Fruit fly (Drosophila melanogaster): ENCODE results near the gene BI-1.

BI-1 gene

dm6 chr3L:8308891-8309352 is at the start of gene BI-1:
Gene BI-1 (minus strand): TSS chr3L:8308941.
- TF ChIP-seq caup (GFP tag; optimal IDR thresholded peaks at IDR 0.05; ENCODE audit: severe bottlenecking) = peak; percentile 76
- peak; percentile 44 for TF ChIP-seq CG13624 (GFP tag; optimal IDR thresholded peaks at IDR 0.05)
- TF ChIP-seq zen (tag; optimal IDR thresholded peaks at IDR 0.05) = peak; percentile 56
- 0 out of 2 replicates have a peak, but pooled peaks have one; percentile 16 for TF ChIP-seq hbn (GFP tag; IDR thresholded peaks at IDR 0.05; ENCODE audit: partially characterized antibody)
- TF ChIP-seq CG5245 (GFP tag; optimal IDR thresholded peaks at IDR 0.05) = peak; percentile 35
- TF ChIP-seq CG42726 (GFP tag; IDR thresholded peaks at IDR 0.05; ENCODE audit: partially characterized antibody) = no peak
- no peak for TF ChIP-seq schlank (tag; optimal IDR thresholded peaks at IDR 0.05)
- peak; percentile 82 for TF ChIP-seq hkb (optimal IDR thresholded peaks at IDR 0.05)
- no peak for TF ChIP-seq hkb (GFP tag; IDR thresholded peaks at IDR 0.05)
- TF ChIP-seq scrt (GFP tag; optimal IDR thresholded peaks at IDR 0.05) = peak; percentile 67
- TF ChIP-seq CG7963 (GFP tag; IDR thresholded peaks at IDR 0.05; ENCODE audit: partially characterized antibody) = no peak
- TF ChIP-seq CG10147 (GFP tag; optimal IDR thresholded peaks at IDR 0.05) = peak; percentile 83
- no peak for TF ChIP-seq Lim3 (GFP tag; IDR thresholded peaks at IDR 0.05)
- TF ChIP-seq CG4617 (GFP tag; optimal IDR thresholded peaks at IDR 0.05; ENCODE audit: borderline replicate concordance) = peak; percentile 63
- TF ChIP-seq Ptx1 (GFP tag; IDR thresholded peaks at IDR 0.05) = peak; percentile 33
- TF ChIP-seq jigr1 (GFP tag; IDR thresholded peaks at IDR 0.05) = no peak
- TF ChIP-seq CG14860 (GFP tag; IDR thresholded peaks at IDR 0.05; ENCODE audit: partially characterized antibody) = no peak
- no peak for TF ChIP-seq ERR (GFP tag; optimal IDR thresholded peaks at IDR 0.05)
- TF ChIP-seq CG13894 (tag; optimal IDR thresholded peaks at IDR 0.05) = no peak
- TF ChIP-seq ind (GFP tag; optimal IDR thresholded peaks at IDR 0.05) = peak; percentile 65
- peak; percentile 33 for TF ChIP-seq vfl (GFP tag; optimal IDR thresholded peaks at IDR 0.05)
- no peak for TF ChIP-seq CG12071 (GFP tag; optimal IDR thresholded peaks at IDR 0.05)
- TF ChIP-seq Ets97D (GFP tag; optimal IDR thresholded peaks at IDR 0.05) = peak; percentile 9
- TF ChIP-seq cato (GFP tag; optimal IDR thresholded peaks at IDR 0.05; ENCODE audit: borderline replicate concordance) = peak; percentile 19
- TF ChIP-seq CG3847 (GFP tag; IDR thresholded peaks at IDR 0.05) = peak; percentile 84
- peak; percentile 83 for TF ChIP-seq Dp (GFP tag; optimal IDR thresholded peaks at IDR 0.05)
- TF ChIP-seq CG15514 (GFP tag; optimal IDR thresholded peaks at IDR 0.05) = peak; percentile 73
- TF ChIP-seq Lhr (GFP tag; optimal IDR thresholded peaks at IDR 0.05) = peak; percentile 26
- TF ChIP-seq CG10979 (tag; optimal IDR thresholded peaks at IDR 0.05) = peak; percentile 61
- peak; percentile 62; the same call in 2 of the 3 replicates for TF ChIP-seq dysf (GFP tag; IDR thresholded peaks at IDR 0.05)
- no peak for TF ChIP-seq tio (GFP tag; optimal IDR thresholded peaks at IDR 0.05)
- TF ChIP-seq CG4404 (GFP tag; IDR thresholded peaks at IDR 0.05) = peak; percentile 60
- no peak for TF ChIP-seq CG12219 (GFP tag; optimal IDR thresholded peaks at IDR 0.05)
- no peak for TF ChIP-seq lov (optimal IDR thresholded peaks at IDR 0.05)
- no peak for TF ChIP-seq lov (GFP tag; IDR thresholded peaks at IDR 0.05)
- no peak for TF ChIP-seq pnt (GFP tag; optimal IDR thresholded peaks at IDR 0.05)
- no peak for TF ChIP-seq Hr78 (GFP tag; optimal IDR thresholded peaks at IDR 0.05)
- peak; percentile 83 for TF ChIP-seq lab (GFP tag; optimal IDR thresholded peaks at IDR 0.05)
- peak; percentile 58 for TF ChIP-seq mam (GFP tag; optimal IDR thresholded peaks at IDR 0.05)
- peak; percentile 54 for TF ChIP-seq slbo (GFP tag; IDR thresholded peaks at IDR 0.05)
- peak; percentile 88 for TF ChIP-seq CG30403 (GFP tag; optimal IDR thresholded peaks at IDR 0.05)
- no peak for TF ChIP-seq CG7372 (GFP tag; IDR thresholded peaks at IDR 0.05)
- TF ChIP-seq CG18764 (GFP tag; optimal IDR thresholded peaks at IDR 0.05) = peak; percentile 58
- peak; percentile 32 for TF ChIP-seq Dip3 (GFP tag; optimal IDR thresholded peaks at IDR 0.05)
- peak; percentile 74 for TF ChIP-seq CG7556 (GFP tag; optimal IDR thresholded peaks at IDR 0.05)
- no peak for TF ChIP-seq CG12236 (GFP tag; optimal IDR thresholded peaks at IDR 0.05)
- TF ChIP-seq CG5953 (GFP tag; IDR thresholded peaks at IDR 0.05) = no peak
- TF ChIP-seq HLH54F (GFP tag; optimal IDR thresholded peaks at IDR 0.05) = peak; percentile 38
- TF ChIP-seq CG10209 (GFP tag; optimal IDR thresholded peaks at IDR 0.05) = peak; percentile 54
- peak; percentile 82 for TF ChIP-seq CG34376 (GFP tag; optimal IDR thresholded peaks at IDR 0.05)
